Worm (Caenorhabditis elegans) whole organism, L3 larva: Measurements from ENCODE around the gene tctn-1.

Experiments
- ama-1 ChIP-seq: fragments of 150-350 bp; optimal IDR thresholded peaks from 2 replicates; lab custom pipeline; 2018
- ceh-16 ChIP-seq: sonication (generic microtip); optimal IDR thresholded peaks from 2 replicates; lab custom pipeline; 2017; ENCODE audit warnings: missing biosample characterization, missing genetic modification characterization
- ceh-82 ChIP-seq: fragments of 150-350 bp; optimal IDR thresholded peaks from 2 replicates; lab custom pipeline; 2014; ENCODE audit warnings: missing biosample characterization, missing genetic modification characterization
- fos-1 ChIP-seq: fragments of 150-350 bp; optimal IDR thresholded peaks from 2 replicates; lab custom pipeline; 2014; ENCODE audit warnings: missing biosample characterization, missing genetic modification characterization
- lin-15B ChIP-seq: fragments of 150-350 bp; optimal IDR thresholded peaks from 2 replicates; lab custom pipeline; 2014; ENCODE audit warnings: missing biosample characterization, missing genetic modification characterization
- lin-39 ChIP-seq: fragments of 150-350 bp; optimal IDR thresholded peaks from 2 replicates; lab custom pipeline; 2018; ENCODE audit warnings: missing biosample characterization, missing genetic modification reagents, missing genetic modification characterization
- mdl-1 ChIP-seq: fragments of 150-350 bp; optimal IDR thresholded peaks from 2 replicates; lab custom pipeline; 2014; ENCODE audit warnings: missing biosample characterization, missing genetic modification characterization
- nhr-25 ChIP-seq: sonication (generic microtip); optimal IDR thresholded peaks from 2 replicates; lab custom pipeline; 2017; ENCODE audit warnings: missing biosample characterization, missing genetic modification characterization
- nhr-76 ChIP-seq: fragments of 150-350 bp; sonication (generic microtip); optimal IDR thresholded peaks from 5 replicates; lab custom pipeline; 2014; ENCODE audit warnings: missing biosample characterization, missing genetic modification characterization
- sea-2 ChIP-seq: fragments of 150-350 bp; sonication (generic microtip); optimal IDR thresholded peaks from 4 replicates; lab custom pipeline; 2014; ENCODE audit warnings: missing biosample characterization, missing genetic modification reagents, missing genetic modification characterization
- unc-39 ChIP-seq: sonication (generic microtip); optimal IDR thresholded peaks from 4 replicates; lab custom pipeline; 2017; ENCODE audit warnings: missing biosample characterization, missing genetic modification characterization

ce11 chrIV:4795111-4795510 lies 47.5 kb upstream of the tctn-1 start:
- TF ChIP-seq nhr-76 = no peak
- TF ChIP-seq lin-39 (tag; lab: Kevin White, UChicago) = no peak
- TF ChIP-seq ceh-82 = no peak
- no peak for TF ChIP-seq ceh-16 (tag; lab: Kevin White, UChicago)
- TF ChIP-seq unc-39 (tag; lab: Kevin White, UChicago) = no peak
- TF ChIP-seq lin-15B = no peak
- TF ChIP-seq sea-2 = no peak
- TF ChIP-seq ama-1 (lab: Kevin White, UChicago) = no peak
- no peak for TF ChIP-seq fos-1 (tag; lab: Kevin White, UChicago)
- TF ChIP-seq nhr-25 = no peak
- TF ChIP-seq mdl-1 (tag; lab: Kevin White, UChicago) = no peak
